Fruit fly (Drosophila melanogaster): ENCODE results near the gene MED17.
A peak's percentile ranks its signal among the peaks of the same experiment; 100 is the strongest.

Gene MED17

dm6 chr3R:18235879-18236278, 47.0 kb downstream of the MED17 start, which contains the start of gene repo:
repo (plus strand) TSS chr3R:18236192.
- TF ChIP-seq CG10543 (GFP tag; optimal IDR thresholded peaks at IDR 0.05) (no peak), sens-2 (GFP tag; IDR thresholded peaks at IDR 0.05) (no peak), CG10267 (tag; optimal IDR thresholded peaks at IDR 0.05) (no peak), chn (GFP tag; optimal IDR thresholded peaks at IDR 0.05) (no peak), CG2199 (GFP tag; IDR thresholded peaks at IDR 0.05) (0 out of 3 replicates have a peak, but pooled peaks have one; percentile 53), cato (GFP tag; optimal IDR thresholded peaks at IDR 0.05; ENCODE audit: borderline replicate concordance) (no peak), Dref (GFP tag; IDR thresholded peaks at IDR 0.05) (peak; percentile 23; the same call in 1 of the 2 replicates), tll (GFP tag; optimal IDR thresholded peaks at IDR 0.05) (peak in 1 of 2 experiments; percentile 51), Dp (GFP tag; optimal IDR thresholded peaks at IDR 0.05) (no peak), CG1792 (GFP tag; optimal IDR thresholded peaks at IDR 0.05) (no peak), Fer3 (tag; optimal IDR thresholded peaks at IDR 0.05) (no peak), chm (GFP tag; IDR thresholded peaks at IDR 0.05) (peak; percentile 25; the same call in 1 of the 2 replicates), fd3F (GFP tag; optimal IDR thresholded peaks at IDR 0.05) (no peak), CG15601 (tag; optimal IDR thresholded peaks at IDR 0.05) (peak; percentile 3), her (GFP tag; optimal IDR thresholded peaks at IDR 0.05) (no peak), Side (GFP tag; optimal IDR thresholded peaks at IDR 0.05) (no peak), CG18619 (GFP tag; optimal IDR thresholded peaks at IDR 0.05) (no peak), CG33557 (GFP tag; optimal IDR thresholded peaks at IDR 0.05) (no peak), slp2 (GFP tag; optimal IDR thresholded peaks at IDR 0.05) (no peak), NFAT (GFP tag; IDR thresholded peaks at IDR 0.05) (no peak), fd64A (GFP tag; optimal IDR thresholded peaks at IDR 0.05) (no peak), knrl (GFP tag; IDR thresholded peaks at IDR 0.05; ENCODE audit: partially characterized antibody) (no peak), Nf-YB (GFP tag; optimal IDR thresholded peaks at IDR 0.05) (peak; percentile 99), slbo (GFP tag; IDR thresholded peaks at IDR 0.05) (no peak), CG7928 (GFP tag; optimal IDR thresholded peaks at IDR 0.05) (no peak), H2.0 (GFP tag; IDR thresholded peaks at IDR 0.05) (no peak), pho (GFP tag; optimal IDR thresholded peaks at IDR 0.05) (no peak), CG2116 (GFP tag; optimal IDR thresholded peaks at IDR 0.05) (no peak), repo (GFP tag; optimal IDR thresholded peaks at IDR 0.05) (peak; percentile 19), Mrtf (GFP tag; IDR thresholded peaks at IDR 0.05) (no peak), CG12659 (GFP tag; optimal IDR thresholded peaks at IDR 0.05) (no peak), CG15479 (GFP tag; optimal IDR thresholded peaks at IDR 0.05) (no peak), D (optimal IDR thresholded peaks at IDR 0.05) (no peak), D (GFP tag; optimal IDR thresholded peaks at IDR 0.05) (no peak), bcd (GFP tag; optimal IDR thresholded peaks at IDR 0.05) (no peak), gcm (GFP tag; optimal IDR thresholded peaks at IDR 0.05) (peak; percentile 93), CG8290 (GFP tag; optimal IDR thresholded peaks at IDR 0.05) (no peak), CG8290 (tag; optimal IDR thresholded peaks at IDR 0.05) (no peak), gro (GFP tag; optimal IDR thresholded peaks at IDR 0.05) (no peak), CG12942 (GFP tag; optimal IDR thresholded peaks at IDR 0.05) (no peak), CG31365 (tag; optimal IDR thresholded peaks at IDR 0.05) (no peak), CG3065 (GFP tag; optimal IDR thresholded peaks at IDR 0.05) (no peak), HLHmδ (GFP tag; optimal IDR thresholded peaks at IDR 0.05) (no peak), HLH4C (GFP tag; IDR thresholded peaks at IDR 0.05; ENCODE audit: partially characterized antibody) (no peak), gsb-n (tag; optimal IDR thresholded peaks at IDR 0.05) (no peak), CG2120 (GFP tag; optimal IDR thresholded peaks at IDR 0.05) (no peak), Asciz (GFP tag; optimal IDR thresholded peaks at IDR 0.05) (no peak), HLH54F (GFP tag; optimal IDR thresholded peaks at IDR 0.05) (no peak), CG32767 (GFP tag; IDR thresholded peaks at IDR 0.05) (no peak), CG13123 (GFP tag; optimal IDR thresholded peaks at IDR 0.05) (no peak), CG7987 (GFP tag; optimal IDR thresholded peaks at IDR 0.05) (no peak), CG17328 (GFP tag; IDR thresholded peaks at IDR 0.05) (no peak)
